Worm (Caenorhabditis elegans): ENCODE measurements around the gene srd-36.

- TF ChIP-seq hlh-13 (GFP tag; optimal IDR thresholded peaks at IDR 0.05), result no peak
- no peak for TF ChIP-seq fkh-6 (tag; optimal IDR thresholded peaks at IDR 0.05)
- no peak for TF ChIP-seq lin-11 (tag; optimal IDR thresholded peaks at IDR 0.05)
- TF ChIP-seq tbx-2 (tag; optimal IDR thresholded peaks at IDR 0.05), result no peak
- no peak for TF ChIP-seq syd-9 (tag; optimal IDR thresholded peaks at IDR 0.05)
Measured at ce11 chrX:13340970-13341369, 46.4 kb upstream of the srd-36 start.

All from whole organism, late embryonic.